Worm (Caenorhabditis elegans) whole organism, young adult: Measurements from ENCODE around the gene slc-17.3.

ENCODE experiments used
- dpl-1 ChIP-seq: fragments of 150-350 bp; optimal IDR thresholded peaks from 2 replicates; lab custom pipeline; 2014; ENCODE audit warnings: missing biosample characterization, missing genetic modification reagents, missing genetic modification characterization
- gei-17 ChIP-seq: fragments of 200-800 bp; sonication (Bioruptor generic); optimal IDR thresholded peaks from 2 replicates; lab custom pipeline; 2018; ENCODE audit warnings: mild to moderate bottlenecking, missing genetic modification characterization, missing compliant biosample characterization

- TF ChIP-seq gei-17 (GFP tag; lab: Kevin White, UChicago) (no peak), dpl-1 (no peak)
These were observed 29.6 kb upstream of the slc-17.3 start, which contains the start of gene ZK688.4 for ce11 chrIII:7894724-7895123.
